Fruit fly (Drosophila melanogaster) whole organism, embryonic: ENCODE results near the gene Sec15.

ENCODE experiments used
- Abd-B ChIP-seq: fragments of 200-800 bp; sonication (Bioruptor generic); optimal IDR thresholded peaks from 2 replicates; lab custom pipeline; 2018; ENCODE audit warnings: missing biosample characterization, mild to moderate bottlenecking, missing genetic modification characterization, moderate library complexity
- Adf1 ChIP-seq: fragments of 200-800 bp; sonication (Bioruptor generic); IDR thresholded peaks from 2 replicates; pipeline ENCODE4 v1.3.6; 2022; ENCODE audit warnings: missing biosample characterization, missing genetic modification characterization
- Aef1 ChIP-seq: fragments of 200-800 bp; sonication (Bioruptor generic); IDR thresholded peaks from 3 replicates; pipeline ENCODE4 v1.3.6; 2022; ENCODE audit warnings: missing biosample characterization, missing genetic modification characterization
- CG10462 ChIP-seq: fragments of 200-800 bp; sonication (Bioruptor generic); optimal IDR thresholded peaks from 2 replicates; lab custom pipeline; 2016; ENCODE audit warnings: missing biosample characterization, missing genetic modification characterization
- CG11560 ChIP-seq: fragments of 200-800 bp; sonication (Bioruptor generic); IDR thresholded peaks from 3 replicates; pipeline ENCODE4 v1.3.6; 2022; ENCODE audit warnings: missing biosample characterization, missing genetic modification characterization
- CG12236 ChIP-seq: fragments of 200-800 bp; sonication (Bioruptor generic); optimal IDR thresholded peaks from 2 replicates; lab custom pipeline; 2016; ENCODE audit warnings: missing biosample characterization, missing genetic modification characterization
- CG13424 ChIP-seq: fragments of 200-800 bp; sonication (Bioruptor generic); optimal IDR thresholded peaks from 2 replicates; lab custom pipeline; 2019; ENCODE audit warnings: missing biosample characterization, mild to moderate bottlenecking, missing genetic modification characterization, moderate library complexity
- CG13775 ChIP-seq: fragments of 200-800 bp; sonication (Bioruptor generic); optimal IDR thresholded peaks from 3 replicates; lab custom pipeline; 2017; ENCODE audit warnings: missing biosample characterization, mild to moderate bottlenecking, missing genetic modification characterization
- CG14014 ChIP-seq: fragments of 200-800 bp; sonication (Bioruptor generic); IDR thresholded peaks from 2 replicates; pipeline ENCODE4 v1.3.6; 2022; ENCODE audit warnings: missing biosample characterization, missing genetic modification characterization
- CG14441 ChIP-seq: fragments of 200-800 bp; sonication (Bioruptor generic); IDR thresholded peaks from 2 replicates; pipeline ENCODE4 v1.3.6; 2022; ENCODE audit warnings: missing biosample characterization, missing genetic modification characterization
- CG14710 ChIP-seq: fragments of 200-800 bp; sonication (Bioruptor generic); optimal IDR thresholded peaks from 3 replicates; lab custom pipeline; 2019; ENCODE audit warnings: missing biosample characterization, mild to moderate bottlenecking, missing genetic modification characterization, moderate library complexity
- CG15073 ChIP-seq: fragments of 200-800 bp; sonication (Bioruptor generic); optimal IDR thresholded peaks from 2 replicates; lab custom pipeline; 2016; ENCODE audit warnings: missing biosample characterization, missing genetic modification characterization
- CG15269 ChIP-seq: fragments of 200-800 bp; sonication (Bioruptor generic); optimal IDR thresholded peaks from 2 replicates; lab custom pipeline; 2018; ENCODE audit warnings: missing biosample characterization, mild to moderate bottlenecking, missing genetic modification characterization, moderate library complexity
- CG17328 ChIP-seq: fragments of 200-800 bp; sonication (Bioruptor generic); IDR thresholded peaks from 2 replicates; pipeline ENCODE4 v1.3.6; 2022; ENCODE audit warnings: missing biosample characterization, missing genetic modification characterization
- CG17385 ChIP-seq: fragments of 200-800 bp; sonication (Bioruptor generic); optimal IDR thresholded peaks from 3 replicates; lab custom pipeline; 2018; ENCODE audit warnings: missing biosample characterization, mild to moderate bottlenecking, missing genetic modification characterization
- CG1792 ChIP-seq: fragments of 200-800 bp; sonication (Bioruptor generic); optimal IDR thresholded peaks from 2 replicates; lab custom pipeline; 2016; ENCODE audit warnings: missing biosample characterization, missing genetic modification characterization
- CG2116 ChIP-seq: fragments of 200-800 bp; sonication (Bioruptor generic); optimal IDR thresholded peaks from 3 replicates; lab custom pipeline; 2018; ENCODE audit warnings: missing biosample characterization, mild to moderate bottlenecking, missing genetic modification characterization
- CG2129 ChIP-seq: fragments of 200-800 bp; sonication (Bioruptor generic); IDR thresholded peaks from 2 replicates; pipeline ENCODE4 v1.3.6; 2022; ENCODE audit warnings: missing biosample characterization, missing genetic modification characterization; ENCODE audit not compliant: partially characterized antibody
- CG2199 ChIP-seq: fragments of 200-800 bp; sonication (Bioruptor generic); IDR thresholded peaks from 3 replicates; pipeline ENCODE4 v1.3.6; 2022; ENCODE audit warnings: missing biosample characterization, missing genetic modification characterization
- CG6683 ChIP-seq: fragments of 200-800 bp; sonication (Bioruptor generic); optimal IDR thresholded peaks from 2 replicates; lab custom pipeline; 2017; ENCODE audit warnings: missing biosample characterization, mild to moderate bottlenecking, missing genetic modification characterization, missing genetic modification reagents
- CTCF ChIP-seq: fragments of 200-800 bp; sonication (Bioruptor generic); optimal IDR thresholded peaks from 2 replicates; lab custom pipeline; 2017; ENCODE audit warnings: missing biosample characterization, mild to moderate bottlenecking, missing genetic modification characterization, moderate library complexity
- Dfd ChIP-seq, 2 experiments: fragments of >200 bp; optimal IDR thresholded peaks; 2 replicates each; lab custom pipeline; 2017; ENCODE audit warnings: missing biosample characterization in 2 of 2, missing genetic modification characterization in 2 of 2
- Elba2 ChIP-seq: fragments of 200-800 bp; sonication (Bioruptor generic); optimal IDR thresholded peaks from 3 replicates; lab custom pipeline; 2016; ENCODE audit warnings: missing biosample characterization, missing genetic modification characterization
- Fer1 ChIP-seq: fragments of 200-800 bp; sonication (Bioruptor generic); optimal IDR thresholded peaks from 2 replicates; lab custom pipeline; 2017; ENCODE audit warnings: missing biosample characterization, mild to moderate bottlenecking, missing genetic modification characterization
- Jarid2 ChIP-seq: fragments of 200-800 bp; sonication (Bioruptor generic); optimal IDR thresholded peaks from 3 replicates; lab custom pipeline; 2017; ENCODE audit warnings: mild to moderate bottlenecking, missing biosample characterization, missing genetic modification reagents, missing genetic modification characterization
- Lim3 ChIP-seq: fragments of 200-800 bp; sonication (Bioruptor generic); IDR thresholded peaks from 2 replicates; pipeline ENCODE4 v1.3.6; 2022; ENCODE audit warnings: missing biosample characterization, missing genetic modification characterization
- Rx ChIP-seq: fragments of 200-800 bp; sonication (Bioruptor generic); IDR thresholded peaks from 2 replicates; pipeline ENCODE4 v1.3.6; 2022; ENCODE audit warnings: missing biosample characterization, missing genetic modification characterization
- Ssrp ChIP-seq: fragments of 200-800 bp; sonication (Bioruptor generic); optimal IDR thresholded peaks from 2 replicates; lab custom pipeline; 2018; ENCODE audit warnings: missing biosample characterization, mild to moderate bottlenecking, missing genetic modification characterization, moderate library complexity
- Usf ChIP-seq: fragments of 200-800 bp; sonication (Bioruptor generic); optimal IDR thresholded peaks from 2 replicates; lab custom pipeline; 2017; ENCODE audit warnings: missing genotype, missing biosample characterization, missing genetic modification characterization
- Xbp1 ChIP-seq: fragments of 200-800 bp; sonication (Bioruptor generic); optimal IDR thresholded peaks from 3 replicates; lab custom pipeline; 2016; ENCODE audit warnings: missing biosample characterization, mild to moderate bottlenecking, missing genetic modification characterization
- al ChIP-seq: fragments of 200-800 bp; sonication (Bioruptor generic); IDR thresholded peaks from 2 replicates; pipeline ENCODE4 v1.3.6; 2022; ENCODE audit warnings: missing biosample characterization, missing genetic modification characterization
- ase ChIP-seq: fragments of 200-800 bp; sonication (Bioruptor generic); IDR thresholded peaks from 3 replicates; pipeline ENCODE4 v1.3.6; 2022; ENCODE audit warnings: missing biosample characterization, missing genetic modification characterization
- bcd ChIP-seq: fragments of 200-800 bp; sonication (Bioruptor generic); optimal IDR thresholded peaks from 2 replicates; lab custom pipeline; 2017; ENCODE audit warnings: missing biosample characterization, mild to moderate bottlenecking, missing genetic modification characterization
- chm ChIP-seq: fragments of 200-800 bp; sonication (Bioruptor generic); IDR thresholded peaks from 2 replicates; pipeline ENCODE4 v1.3.6; 2022; ENCODE audit warnings: missing biosample characterization, missing genetic modification characterization
- dati ChIP-seq: fragments of 200-800 bp; sonication (Bioruptor generic); IDR thresholded peaks from 2 replicates; pipeline ENCODE4 v1.3.6; 2022; ENCODE audit warnings: missing biosample characterization, missing genetic modification characterization
- ems ChIP-seq: fragments of 200-800 bp; sonication (Bioruptor generic); optimal IDR thresholded peaks from 3 replicates; lab custom pipeline; 2016; ENCODE audit warnings: missing biosample characterization, missing genetic modification characterization
- fd102C ChIP-seq: fragments of 200-800 bp; sonication (Bioruptor generic); optimal IDR thresholded peaks from 2 replicates; lab custom pipeline; 2018; ENCODE audit warnings: missing biosample characterization, mild to moderate bottlenecking, missing genetic modification characterization, moderate library complexity
- fd64A ChIP-seq: fragments of 200-800 bp; sonication (Bioruptor generic); optimal IDR thresholded peaks from 3 replicates; lab custom pipeline; 2018; ENCODE audit warnings: missing biosample characterization, mild to moderate bottlenecking, missing genetic modification characterization
- gro ChIP-seq: fragments of 200-800 bp; sonication (Bioruptor generic); optimal IDR thresholded peaks from 2 replicates; lab custom pipeline; 2016; ENCODE audit warnings: missing biosample characterization, missing genetic modification characterization
- inv ChIP-seq: fragments of 200-800 bp; sonication (Bioruptor generic); IDR thresholded peaks from 2 replicates; pipeline ENCODE4 v1.3.6; 2022; ENCODE audit warnings: missing biosample characterization, missing genetic modification characterization; ENCODE audit not compliant: partially characterized antibody
- klu ChIP-seq: fragments of 200-800 bp; sonication (Bioruptor generic); IDR thresholded peaks from 2 replicates; pipeline ENCODE4 v1.3.6; 2022; ENCODE audit warnings: missing biosample characterization, missing genetic modification characterization
- mld ChIP-seq: fragments of 200-800 bp; sonication (Bioruptor generic); IDR thresholded peaks from 3 replicates; pipeline ENCODE4 v1.3.6; 2022; ENCODE audit warnings: missing biosample characterization, missing genetic modification characterization; ENCODE audit not compliant: partially characterized antibody
- nau ChIP-seq: fragments of 200-800 bp; sonication (Bioruptor generic); optimal IDR thresholded peaks from 3 replicates; lab custom pipeline; 2017; ENCODE audit warnings: missing biosample characterization, mild to moderate bottlenecking, missing genetic modification characterization, missing genetic modification reagents
- otp ChIP-seq: fragments of 200-800 bp; sonication (Bioruptor generic); IDR thresholded peaks from 3 replicates; pipeline ENCODE4, ENCODE4 v1.3.6; 2022; ENCODE audit warnings: missing biosample characterization, missing genetic modification characterization
- p53 ChIP-seq: fragments of 200-800 bp; sonication (Bioruptor generic); optimal IDR thresholded peaks from 2 replicates; lab custom pipeline; 2016; ENCODE audit warnings: missing biosample characterization, missing genetic modification characterization
- pita ChIP-seq: fragments of 200-800 bp; sonication (Bioruptor generic); optimal IDR thresholded peaks from 2 replicates; lab custom pipeline; 2017; ENCODE audit warnings: missing biosample characterization, mild to moderate bottlenecking, missing genetic modification characterization
- pros ChIP-seq: fragments of 200-800 bp; sonication (Bioruptor generic); optimal IDR thresholded peaks from 3 replicates; lab custom pipeline; 2019; ENCODE audit warnings: missing biosample characterization, mild to moderate bottlenecking, missing genetic modification characterization, moderate library complexity
- slou ChIP-seq: fragments of 200-800 bp; sonication (Bioruptor generic); optimal IDR thresholded peaks from 3 replicates; lab custom pipeline; 2016; ENCODE audit warnings: missing biosample characterization, missing genetic modification characterization
- sug ChIP-seq: fragments of 200-800 bp; optimal IDR thresholded peaks from 2 replicates; lab custom pipeline; 2019; ENCODE audit warnings: missing biosample characterization, mild to moderate bottlenecking, missing genetic modification characterization, moderate library complexity
- twi ChIP-seq: fragments of 200-800 bp; optimal IDR thresholded peaks from 2 replicates; lab custom pipeline; 2019; ENCODE audit warnings: missing biosample characterization, mild to moderate bottlenecking, missing genetic modification characterization, moderate library complexity
- zfh2 ChIP-seq: fragments of 200-800 bp; sonication (Bioruptor generic); optimal IDR thresholded peaks from 2 replicates; lab custom pipeline; 2016; ENCODE audit warnings: missing biosample characterization, missing genetic modification characterization

Sec15 gene

DNA sequence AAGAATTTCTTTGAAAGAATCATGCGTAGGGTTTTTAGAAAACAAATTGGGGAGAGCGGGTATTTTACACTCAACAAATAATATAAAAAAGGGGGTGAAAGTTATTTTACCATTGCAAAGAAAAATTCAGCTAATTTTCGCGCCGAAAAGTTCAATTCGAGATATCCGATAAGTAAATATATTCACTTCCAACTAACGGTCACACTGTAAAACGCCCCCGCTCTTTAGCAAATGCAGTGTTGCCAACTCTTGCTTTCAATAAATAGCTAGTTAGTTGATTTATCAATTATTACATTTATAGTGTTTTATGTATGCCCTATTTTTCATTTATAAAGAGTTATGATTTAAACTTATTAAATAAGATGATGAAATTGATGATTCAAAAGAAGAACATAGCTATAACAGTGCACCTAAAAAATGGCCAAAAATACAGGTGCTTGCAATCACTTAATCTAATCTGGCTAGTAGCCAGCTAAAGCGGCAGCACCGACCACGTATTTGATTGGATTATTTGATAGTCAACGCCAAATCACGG, 30.5 kb upstream of the Sec15 start, which contains the start of gene meigo (continued):
- TF ChIP-seq Aef1 (peak; percentile 58), CG14441 (GFP tag; lab: Robert Waterston, UW) (peak; percentile 49), CG14014 (GFP tag; lab: Robert Waterston, UW) (peak; percentile 59), CG15073 (GFP tag; lab: Kevin White, UChicago) (no peak), nau (GFP tag; lab: Kevin White, UChicago) (no peak), pros (GFP tag; lab: Kevin White, UChicago) (no peak), CG12236 (GFP tag; lab: Kevin White, UChicago) (no peak), CG17385 (GFP tag; lab: Kevin White, UChicago) (no peak), Lim3 (GFP tag; lab: Robert Waterston, UW) (no peak), mld (GFP tag; lab: Robert Waterston, UW) (no peak), Jarid2 (GFP tag; lab: Kevin White, UChicago) (no peak), fd64A (no peak), CG1792 (peak; percentile 31), pita (no peak), Elba2 (GFP tag; lab: Kevin White, UChicago) (peak; percentile 74), CG10462 (GFP tag; lab: Kevin White, UChicago) (no peak), Dfd (GFP tag; optimal IDR thresholded peaks at IDR 0.05; lab: Kevin White, UChicago) (no peak), inv (GFP tag; lab: Robert Waterston, UW) (no peak), CG6683 (GFP tag; lab: Kevin White, UChicago) (peak; percentile 9), slou (GFP tag; lab: Kevin White, UChicago) (no peak), al (GFP tag; lab: Robert Waterston, UW) (peak; percentile 45; the same call in 1 of the 2 replicates), Adf1 (GFP tag; lab: Robert Waterston, UW) (peak; percentile 46; the same call in 1 of the 2 replicates), CG11560 (tag; lab: Robert Waterston, UW) (peak; percentile 83; the same call in 2 of the 3 replicates), fd102C (GFP tag; lab: Kevin White, UChicago) (no peak), Abd-B (GFP tag; lab: Kevin White, UChicago) (peak; percentile 90), otp (0 out of 3 replicates have a peak, but pooled peaks have one; percentile 25), Ssrp (tag; lab: Kevin White, UChicago) (peak; percentile 55), CG2199 (GFP tag; lab: Robert Waterston, UW) (no peak), twi (tag; lab: Kevin White, UChicago) (peak; percentile 52), dati (no peak), Rx (GFP tag; lab: Robert Waterston, UW) (no peak), CTCF (peak; percentile 15), Usf (GFP tag; lab: Kevin White, UChicago) (peak; percentile 36), ase (no peak), chm (GFP tag; lab: Robert Waterston, UW) (no peak), CG15269 (tag; lab: Kevin White, UChicago) (no peak), Xbp1 (GFP tag; lab: Kevin White, UChicago) (peak; percentile 95), zfh2 (GFP tag; lab: Kevin White, UChicago) (peak; percentile 69), CG13424 (tag; lab: Kevin White, UChicago) (peak; percentile 76), CG14710 (peak; percentile 83), CG2129 (GFP tag; lab: Robert Waterston, UW) (no peak), klu (GFP tag; lab: Robert Waterston, UW) (peak; percentile 99), bcd (GFP tag; lab: Kevin White, UChicago) (peak; percentile 70), gro (GFP tag; lab: Kevin White, UChicago) (peak; percentile 34), Fer1 (GFP tag; lab: Kevin White, UChicago) (peak; percentile 75), CG13775 (peak; percentile 55), sug (tag; lab: Kevin White, UChicago) (peak; percentile 90), CG2116 (peak; percentile 85), CG17328 (GFP tag; lab: Robert Waterston, UW) (no peak; the same call in 1 of the 2 replicates), p53 (GFP tag; lab: Kevin White, UChicago) (no peak), ems (peak; percentile 43)
